Fruit fly (Drosophila melanogaster) whole organism, embryonic: Measurements from ENCODE around the gene wapl.

Experiments
- Abd-B ChIP-seq: fragments of 200-800 bp; sonication (Bioruptor generic); optimal IDR thresholded peaks from 2 replicates; lab custom pipeline; 2018; ENCODE audit warnings: missing biosample characterization, mild to moderate bottlenecking, missing genetic modification characterization, moderate library complexity
- Blimp-1 ChIP-seq: fragments of 200-800 bp; sonication (Bioruptor generic); optimal IDR thresholded peaks from 3 replicates; lab custom pipeline; 2018; ENCODE audit warnings: missing biosample characterization, missing genetic modification characterization, mild to moderate bottlenecking, moderate library complexity, missing genetic modification reagents
- CG10147 ChIP-seq: fragments of 200-800 bp; sonication (Bioruptor generic); optimal IDR thresholded peaks from 2 replicates; lab custom pipeline; 2019; ENCODE audit warnings: missing biosample characterization, mild to moderate bottlenecking, missing genetic modification characterization, moderate library complexity
- CG11247 ChIP-seq: fragments of 200-800 bp; sonication (Bioruptor generic); IDR thresholded peaks from 2 replicates; pipeline ENCODE4 v1.3.6; 2022; ENCODE audit warnings: missing biosample characterization, missing genetic modification characterization
- CG12659 ChIP-seq: fragments of 200-800 bp; sonication (Bioruptor generic); optimal IDR thresholded peaks from 3 replicates; lab custom pipeline; 2017; ENCODE audit warnings: mild to moderate bottlenecking, missing biosample characterization, missing genetic modification reagents, missing genetic modification characterization
- CG15073 ChIP-seq: fragments of 200-800 bp; sonication (Bioruptor generic); optimal IDR thresholded peaks from 2 replicates; lab custom pipeline; 2016; ENCODE audit warnings: missing biosample characterization, missing genetic modification characterization
- CG15601 ChIP-seq: fragments of 200-800 bp; sonication (Bioruptor generic); optimal IDR thresholded peaks from 3 replicates; lab custom pipeline; 2019; ENCODE audit warnings: missing biosample characterization, mild to moderate bottlenecking, missing genetic modification characterization, moderate library complexity
- CG16815 ChIP-seq: fragments of 200-800 bp; sonication (Bioruptor generic); optimal IDR thresholded peaks from 3 replicates; lab custom pipeline; 2017; ENCODE audit warnings: missing biosample characterization, mild to moderate bottlenecking, missing genetic modification characterization
- CG16863 ChIP-seq: fragments of 200-800 bp; sonication (Bioruptor generic); optimal IDR thresholded peaks from 3 replicates; lab custom pipeline; 2016; ENCODE audit warnings: missing biosample characterization, missing genetic modification characterization
- CG2199 ChIP-seq: fragments of 200-800 bp; sonication (Bioruptor generic); IDR thresholded peaks from 3 replicates; pipeline ENCODE4 v1.3.6; 2022; ENCODE audit warnings: missing biosample characterization, missing genetic modification characterization
- CG30403 ChIP-seq: fragments of 200-800 bp; sonication (Bioruptor generic); optimal IDR thresholded peaks from 3 replicates; lab custom pipeline; 2016; ENCODE audit warnings: missing biosample characterization, missing genetic modification characterization
- CG3163 ChIP-seq: fragments of 200-800 bp; sonication (Bioruptor generic); optimal IDR thresholded peaks from 3 replicates; lab custom pipeline; 2016; ENCODE audit warnings: missing biosample characterization, missing genetic modification characterization
- CG3995 ChIP-seq: fragments of 200-800 bp; sonication (Bioruptor generic); optimal IDR thresholded peaks from 3 replicates; lab custom pipeline; 2016; ENCODE audit warnings: missing biosample characterization, missing genetic modification characterization
- CG4617 ChIP-seq: fragments of 200-800 bp; sonication (Bioruptor generic); optimal IDR thresholded peaks from 3 replicates; lab custom pipeline; 2016; ENCODE audit warnings: missing biosample characterization, missing genetic modification characterization, borderline replicate concordance
- CG7271 ChIP-seq: fragments of 200-800 bp; sonication (Bioruptor generic); optimal IDR thresholded peaks from 2 replicates; lab custom pipeline; 2018; ENCODE audit warnings: missing biosample characterization, mild to moderate bottlenecking, missing genetic modification characterization, moderate library complexity
- CG7745 ChIP-seq: fragments of 200-800 bp; sonication (Bioruptor generic); optimal IDR thresholded peaks from 2 replicates; lab custom pipeline; 2018; ENCODE audit warnings: missing biosample characterization, mild to moderate bottlenecking, missing genetic modification characterization, moderate library complexity
- CG9609 ChIP-seq: fragments of 200-800 bp; sonication (Bioruptor generic); optimal IDR thresholded peaks from 3 replicates; lab custom pipeline; 2016; ENCODE audit warnings: missing biosample characterization, missing genetic modification characterization
- CG9876 ChIP-seq: fragments of 200-800 bp; sonication (Bioruptor generic); optimal IDR thresholded peaks from 2 replicates; lab custom pipeline; 2016; ENCODE audit warnings: missing biosample characterization, missing genetic modification characterization
- CG9932 ChIP-seq: fragments of 200-800 bp; sonication (Bioruptor generic); IDR thresholded peaks from 2 replicates; pipeline ENCODE4 v1.3.6; 2022; ENCODE audit warnings: missing biosample characterization, missing genetic modification characterization
- Camta ChIP-seq: fragments of 200-800 bp; sonication (Bioruptor generic); optimal IDR thresholded peaks from 2 replicates; lab custom pipeline; 2016; ENCODE audit warnings: missing biosample characterization, missing genetic modification characterization
- CkIIα-i1 ChIP-seq: fragments of 200-800 bp; sonication (Bioruptor generic); IDR thresholded peaks from 2 replicates; pipeline ENCODE4 v1.3.6; 2022; ENCODE audit warnings: missing biosample characterization, missing genetic modification characterization
- Dll ChIP-seq: fragments of 200-800 bp; sonication (Bioruptor generic); IDR thresholded peaks from 4 replicates; pipeline ENCODE4 v1.3.6; 2022; ENCODE audit warnings: missing biosample characterization, missing genetic modification characterization; ENCODE audit not compliant: partially characterized antibody
- Dp ChIP-seq: fragments of 200-800 bp; sonication (Bioruptor generic); optimal IDR thresholded peaks from 2 replicates; lab custom pipeline; 2018; ENCODE audit warnings: missing biosample characterization, mild to moderate bottlenecking, missing genetic modification characterization, moderate library complexity
- Fer1 ChIP-seq: fragments of 200-800 bp; sonication (Bioruptor generic); optimal IDR thresholded peaks from 2 replicates; lab custom pipeline; 2017; ENCODE audit warnings: missing biosample characterization, mild to moderate bottlenecking, missing genetic modification characterization
- Hey ChIP-seq: fragments of 200-800 bp; sonication (Bioruptor generic); optimal IDR thresholded peaks from 3 replicates; lab custom pipeline; 2018; ENCODE audit warnings: missing biosample characterization, mild to moderate bottlenecking, missing genetic modification characterization
- HmgZ ChIP-seq: fragments of 200-800 bp; sonication (Bioruptor generic); optimal IDR thresholded peaks from 2 replicates; lab custom pipeline; 2018; ENCODE audit warnings: missing biosample characterization, mild to moderate bottlenecking, missing genetic modification characterization
- Hr51 ChIP-seq, 2 experiments: fragments of 200-800 bp; sonication (Bioruptor generic); optimal IDR thresholded peaks; 2 replicates in 1 of 2; 3 replicates in 1 of 2; lab custom pipeline; 2016 to 2018; ENCODE audit warnings: missing biosample characterization in 2 of 2, missing genetic modification characterization in 2 of 2, mild to moderate bottlenecking in 1 of 2, moderate library complexity in 1 of 2
- Lpt ChIP-seq: fragments of >200 bp; optimal IDR thresholded peaks from 2 replicates; lab custom pipeline; 2018; ENCODE audit warnings: missing biosample characterization, missing genetic modification characterization
- Mad ChIP-seq: fragments of 200-800 bp; sonication (Bioruptor generic); optimal IDR thresholded peaks from 2 replicates; lab custom pipeline; 2016; ENCODE audit warnings: missing biosample characterization, missing genetic modification characterization
- NC2β ChIP-seq: fragments of 200-800 bp; sonication (Bioruptor generic); optimal IDR thresholded peaks from 2 replicates; lab custom pipeline; 2016; ENCODE audit warnings: missing biosample characterization, missing genetic modification characterization
- Neu2 ChIP-seq: fragments of 200-800 bp; sonication (Bioruptor generic); optimal IDR thresholded peaks from 3 replicates; lab custom pipeline; 2016; ENCODE audit warnings: missing biosample characterization, missing genetic modification characterization, borderline replicate concordance
- Oli ChIP-seq: fragments of 200-800 bp; sonication (Bioruptor generic); optimal IDR thresholded peaks from 2 replicates; lab custom pipeline; 2018; ENCODE audit warnings: missing biosample characterization, mild to moderate bottlenecking, missing genetic modification characterization, moderate library complexity
- Opbp ChIP-seq: fragments of 200-800 bp; sonication (Bioruptor generic); IDR thresholded peaks from 3 replicates; pipeline ENCODE4 v1.3.6; 2022; ENCODE audit warnings: missing biosample characterization, missing genetic modification characterization; ENCODE audit not compliant: partially characterized antibody
- Scr ChIP-seq: fragments of 200-800 bp; sonication (Bioruptor generic); IDR thresholded peaks from 2 replicates; pipeline ENCODE4 v1.3.6; 2022; ENCODE audit warnings: missing biosample characterization, missing genetic modification characterization; ENCODE audit not compliant: partially characterized antibody
- Sin3A ChIP-seq: fragments of >200 bp; optimal IDR thresholded peaks from 2 replicates; lab custom pipeline; 2018
- Sry-δ ChIP-seq: fragments of 200-800 bp; sonication (Bioruptor generic); optimal IDR thresholded peaks from 2 replicates; lab custom pipeline; 2016; ENCODE audit warnings: missing biosample characterization, missing genetic modification characterization
- YL-1 ChIP-seq: fragments of 200-800 bp; sonication (Bioruptor generic); optimal IDR thresholded peaks from 3 replicates; lab custom pipeline; 2017; ENCODE audit warnings: missing biosample characterization, mild to moderate bottlenecking, missing genetic modification characterization
- abd-A ChIP-seq: fragments of 200-800 bp; sonication (Bioruptor generic); optimal IDR thresholded peaks from 3 replicates; lab custom pipeline; 2019; ENCODE audit warnings: missing biosample characterization, mild to moderate bottlenecking, missing genetic modification characterization, moderate library complexity
- ash1 ChIP-seq: fragments of 200-800 bp; sonication (Bioruptor generic); optimal IDR thresholded peaks from 2 replicates; lab custom pipeline; 2018; ENCODE audit warnings: missing biosample characterization, mild to moderate bottlenecking, missing genetic modification characterization
- bsh ChIP-seq, 2 experiments: fragments of 200-800 bp; sonication (Bioruptor generic); optimal IDR thresholded peaks; 2 replicates each; lab custom pipeline; 2017 to 2018; ENCODE audit warnings: mild to moderate bottlenecking in 2 of 2, missing biosample characterization in 2 of 2, missing genetic modification characterization in 2 of 2, moderate library complexity in 1 of 2
- dan ChIP-seq: fragments of 200-800 bp; sonication (Bioruptor generic); IDR thresholded peaks from 2 replicates; pipeline ENCODE4 v1.3.6; 2022; ENCODE audit warnings: missing biosample characterization, missing genetic modification characterization
- fd96Cb ChIP-seq: fragments of 200-800 bp; sonication (Bioruptor generic); optimal IDR thresholded peaks from 2 replicates; lab custom pipeline; 2018; ENCODE audit warnings: missing biosample characterization, mild to moderate bottlenecking, missing genetic modification characterization, moderate library complexity
- fu2 ChIP-seq: fragments of 200-800 bp; sonication (Bioruptor generic); optimal IDR thresholded peaks from 2 replicates; lab custom pipeline; 2016; ENCODE audit warnings: missing biosample characterization, missing genetic modification characterization
- grn ChIP-seq: fragments of 200-800 bp; sonication (Bioruptor generic); optimal IDR thresholded peaks from 3 replicates; lab custom pipeline; 2017; ENCODE audit warnings: missing biosample characterization, missing genetic modification characterization
- odd ChIP-seq: fragments of 200-800 bp; sonication (Bioruptor generic); optimal IDR thresholded peaks from 2 replicates; lab custom pipeline; 2017; ENCODE audit warnings: missing biosample characterization, mild to moderate bottlenecking, missing genetic modification characterization
- phol ChIP-seq: fragments of 200-800 bp; sonication (Bioruptor generic); optimal IDR thresholded peaks from 3 replicates; lab custom pipeline; 2018; ENCODE audit warnings: missing biosample characterization, mild to moderate bottlenecking, missing genetic modification characterization, moderate library complexity
- pum ChIP-seq: fragments of 200-800 bp; sonication (Bioruptor generic); optimal IDR thresholded peaks from 2 replicates; lab custom pipeline; 2016; ENCODE audit warnings: missing biosample characterization, missing genetic modification characterization
- sens-2 ChIP-seq: fragments of 200-800 bp; sonication (Bioruptor generic); IDR thresholded peaks from 2 replicates; pipeline ENCODE4 v1.3.6; 2022; ENCODE audit warnings: missing biosample characterization, missing genetic modification characterization
- sima ChIP-seq: fragments of 200-800 bp; sonication (Bioruptor generic); optimal IDR thresholded peaks from 2 replicates; lab custom pipeline; 2016; ENCODE audit warnings: missing biosample characterization, missing genetic modification characterization
- slbo ChIP-seq: fragments of 200-800 bp; sonication (Bioruptor generic); IDR thresholded peaks from 2 replicates; pipeline ENCODE4 v1.3.6; 2022; ENCODE audit warnings: missing biosample characterization, missing genetic modification characterization
- tin ChIP-seq: fragments of 200-800 bp; sonication (Bioruptor generic); optimal IDR thresholded peaks from 3 replicates; lab custom pipeline; 2016; ENCODE audit warnings: missing biosample characterization, missing genetic modification characterization

The wapl gene

dm6 chrX:2158668-2159163 is at the start of gene wapl (continued):
- TF ChIP-seq pum (GFP tag; lab: Kevin White, UChicago), result peak; percentile 22
- TF ChIP-seq Abd-B (GFP tag; lab: Kevin White, UChicago), result no peak
- TF ChIP-seq Neu2 (GFP tag; lab: Kevin White, UChicago), result no peak
- TF ChIP-seq CG7745 (tag; lab: Kevin White, UChicago), result no peak
- TF ChIP-seq ash1, result no peak
- peak; percentile 19 for TF ChIP-seq Fer1 (GFP tag; lab: Kevin White, UChicago)
- peak; percentile 54 for TF ChIP-seq slbo
- peak; percentile 13 for TF ChIP-seq CG30403 (GFP tag; lab: Kevin White, UChicago)
- no peak for TF ChIP-seq Lpt (GFP tag; lab: Kevin White, UChicago)
- TF ChIP-seq Dp, result peak; percentile 91
- no peak for TF ChIP-seq Camta (GFP tag; lab: Kevin White, UChicago)
- TF ChIP-seq Sry-δ, result peak; percentile 99
- peak; percentile 37 for TF ChIP-seq CG9876 (GFP tag; lab: Kevin White, UChicago)
- peak; percentile 94 for TF ChIP-seq Dll (GFP tag; lab: Robert Waterston, UW)
- TF ChIP-seq Scr, result peak; percentile 94
- TF ChIP-seq CG15073, result no peak
- peak; percentile 0 for TF ChIP-seq CG9609
- peak; percentile 11 for TF ChIP-seq CG15601 (tag; lab: Kevin White, UChicago)
- TF ChIP-seq phol, result peak; percentile 18
- no peak for TF ChIP-seq CG16863 (GFP tag; lab: Kevin White, UChicago)
- TF ChIP-seq odd, result no peak
- peak; percentile 36 for TF ChIP-seq YL-1
- no peak for TF ChIP-seq CG11247 (GFP tag; lab: Robert Waterston, UW)
- TF ChIP-seq CG7271, result no peak
- peak; percentile 33 for TF ChIP-seq NC2β (GFP tag; lab: Kevin White, UChicago)
- no peak for TF ChIP-seq CG16815 (GFP tag; lab: Kevin White, UChicago)
- TF ChIP-seq CG3995, result peak; percentile 58
- TF ChIP-seq abd-A (tag; lab: Kevin White, UChicago), result peak; percentile 64
- no peak for TF ChIP-seq sens-2
- peak; percentile 16 for TF ChIP-seq Mad
- TF ChIP-seq tin (GFP tag; lab: Kevin White, UChicago), result peak; percentile 8
- TF ChIP-seq Hey, result no peak
- TF ChIP-seq CG10147 (GFP tag; lab: Kevin White, UChicago), result peak; percentile 25
- TF ChIP-seq CG12659 (GFP tag; lab: Kevin White, UChicago), result peak; percentile 61
- TF ChIP-seq CG4617 (GFP tag; lab: Kevin White, UChicago), result peak; percentile 89
- TF ChIP-seq CG3163, result peak; percentile 6
- TF ChIP-seq CG2199 (GFP tag; lab: Robert Waterston, UW), result no peak
- TF ChIP-seq Sin3A (lab: Kevin White, UChicago), result peak; percentile 82
- no peak for TF ChIP-seq dan (GFP tag; lab: Robert Waterston, UW)
- TF ChIP-seq Hr51 (GFP tag; optimal IDR thresholded peaks at IDR 0.05; lab: Kevin White, UChicago), result peak in 1 of 2 experiments; percentile 45
- TF ChIP-seq fd96Cb (tag; lab: Kevin White, UChicago), result no peak
- TF ChIP-seq CG9932 (GFP tag; lab: Robert Waterston, UW), result peak; percentile 76
- TF ChIP-seq bsh (GFP tag; optimal IDR thresholded peaks at IDR 0.05; lab: Kevin White, UChicago), result no peak
- TF ChIP-seq Opbp (GFP tag; lab: Robert Waterston, UW), result peak; percentile 97
- peak; percentile 57 for TF ChIP-seq HmgZ (tag; lab: Kevin White, UChicago)
- no peak for TF ChIP-seq grn
- no peak for TF ChIP-seq CkIIα-i1 (GFP tag; lab: Robert Waterston, UW)
- TF ChIP-seq Oli (tag; lab: Kevin White, UChicago), result no peak
- peak; percentile 6 for TF ChIP-seq Blimp-1 (GFP tag; lab: Kevin White, UChicago)
- no peak for TF ChIP-seq sima (GFP tag; lab: Kevin White, UChicago)
- TF ChIP-seq fu2, result peak; percentile 26
